Worm (Caenorhabditis elegans): ENCODE results near the gene Y55F3C.9.

DNA sequence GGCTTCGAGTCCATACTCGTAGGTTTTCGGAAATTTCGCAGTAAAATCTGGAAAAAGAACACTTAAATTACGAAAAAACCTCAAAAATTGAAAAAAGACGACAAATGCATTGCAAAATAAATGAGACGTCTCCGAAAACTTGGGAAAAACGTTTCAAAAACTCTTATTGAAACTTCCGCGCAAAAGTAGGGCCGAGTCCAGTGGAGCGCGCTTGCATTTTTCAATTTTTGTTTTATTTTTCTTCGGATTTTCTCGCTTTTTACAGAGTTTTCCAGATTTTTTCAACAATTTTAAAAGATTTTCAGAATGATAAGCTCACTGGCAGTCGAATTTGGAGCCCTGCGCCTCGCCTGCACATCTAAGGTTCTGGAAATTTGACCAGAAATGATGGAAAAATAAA is 44.9 kb upstream of the Y55F3C.9 start, which contains the start of gene mrpl-2:
- TF ChIP-seq K02D7.2 (tag; optimal IDR thresholded peaks at IDR 0.05) (no peak), rnt-1 (tag; optimal IDR thresholded peaks at IDR 0.05) (no peak), lin-11 (tag; optimal IDR thresholded peaks at IDR 0.05) (no peak), tbx-7 (tag; optimal IDR thresholded peaks at IDR 0.05) (no peak), ttx-3 (tag; optimal IDR thresholded peaks at IDR 0.05) (no peak), dmd-4 (tag; optimal IDR thresholded peaks at IDR 0.05; ENCODE audit: borderline replicate concordance) (no peak), ets-4 (tag; optimal IDR thresholded peaks at IDR 0.05) (no peak)
